Worm (Caenorhabditis elegans): ENCODE measurements around the gene srlf-35.

The srlf-35 gene

ce11 chrV:553067-553466 lies 49.2 kb downstream of the srlf-35 start, which contains the start of gene C14C6.8:
Gene C14C6.8, minus strand, starts transcription at chrV:553167.
- no peak for TF ChIP-seq lin-14 (GFP tag; optimal IDR thresholded peaks at IDR 0.05)
- no peak for TF ChIP-seq efl-1 (optimal IDR thresholded peaks at IDR 0.05)
- TF ChIP-seq efl-1 (GFP tag; optimal IDR thresholded peaks at IDR 0.05 in 1 of 2): no peak
- no peak for TF ChIP-seq pqm-1 (tag; optimal IDR thresholded peaks at IDR 0.05)
- no peak for TF ChIP-seq ces-1 (GFP tag; optimal IDR thresholded peaks at IDR 0.05)

Data from whole organism, L1 larva.